Fruit fly (Drosophila melanogaster): ENCODE data around the gene CG32262.
A peak's percentile ranks its signal among the peaks of the same experiment; 100 is the strongest.

The CG32262 gene

dm6 chr3L:3826541-3826940 is 16.5 kb upstream of the CG32262 start (continued):
- TF ChIP-seq CG16779 (tag; optimal IDR thresholded peaks at IDR 0.05) (peak; percentile 18), Eip75B (GFP tag; optimal IDR thresholded peaks at IDR 0.05) (no peak), CG6854 (GFP tag; optimal IDR thresholded peaks at IDR 0.05) (no peak), dac (GFP tag; optimal IDR thresholded peaks at IDR 0.05) (no peak), fkh (GFP tag; optimal IDR thresholded peaks at IDR 0.05) (no peak), topi (GFP tag; optimal IDR thresholded peaks at IDR 0.05) (no peak), pdm3 (GFP tag; optimal IDR thresholded peaks at IDR 0.05) (no peak), dsx (GFP tag; optimal IDR thresholded peaks at IDR 0.05; ENCODE audit: poor library complexity, severe bottlenecking) (no peak), CG7368 (GFP tag; optimal IDR thresholded peaks at IDR 0.05) (peak; percentile 46), Lpt (GFP tag; optimal IDR thresholded peaks at IDR 0.05) (no peak), cyc (GFP tag; optimal IDR thresholded peaks at IDR 0.05) (no peak), CG9139 (GFP tag; optimal IDR thresholded peaks at IDR 0.05) (no peak), CG4318 (GFP tag; optimal IDR thresholded peaks at IDR 0.05) (no peak), Gug (GFP tag; IDR thresholded peaks at IDR 0.05) (peak; percentile 68), net (GFP tag; optimal IDR thresholded peaks at IDR 0.05) (no peak), Ets21C (GFP tag; optimal IDR thresholded peaks at IDR 0.05) (no peak), CG10669 (GFP tag; optimal IDR thresholded peaks at IDR 0.05) (no peak), CG6276 (GFP tag; optimal IDR thresholded peaks at IDR 0.05) (peak; percentile 58), fd85E (GFP tag; optimal IDR thresholded peaks at IDR 0.05) (no peak), vri (GFP tag; optimal IDR thresholded peaks at IDR 0.05) (no peak), CG3032 (tag; optimal IDR thresholded peaks at IDR 0.05) (peak; percentile 72), CG11762 (GFP tag; optimal IDR thresholded peaks at IDR 0.05; ENCODE audit: insufficient read depth) (peak; percentile 26), CG34406 (GFP tag; optimal IDR thresholded peaks at IDR 0.05) (no peak), Eip78C (GFP tag) (no peak), CG8632 (GFP tag; optimal IDR thresholded peaks at IDR 0.05) (peak; percentile 60), Met (GFP tag; optimal IDR thresholded peaks at IDR 0.05) (no peak), salr (GFP tag; optimal IDR thresholded peaks at IDR 0.05) (peak in 1 of 2 experiments; percentile 60), CG6163 (GFP tag; IDR thresholded peaks at IDR 0.05) (peak; percentile 76; the same call in 2 of the 3 replicates), OdsH (GFP tag; optimal IDR thresholded peaks at IDR 0.05) (no peak), CG31627 (GFP tag; optimal IDR thresholded peaks at IDR 0.05) (no peak), Hr38 (GFP tag; optimal IDR thresholded peaks at IDR 0.05) (no peak), CG32006 (GFP tag; optimal IDR thresholded peaks at IDR 0.05) (no peak), lz (GFP tag; optimal IDR thresholded peaks at IDR 0.05) (no peak)

- TF ChIP-seq CG6276 (GFP tag; optimal IDR thresholded peaks at IDR 0.05) (peak; percentile 16), Eip78C (GFP tag) (peak; percentile 54), CG16779 (tag; optimal IDR thresholded peaks at IDR 0.05) (no peak)
Observed at dm6 chr3L:3825884-3826283, 15.9 kb upstream of the CG32262 start.

dm6 chr3L:3825485-3825813 is 15.5 kb upstream of the CG32262 start:
- TF ChIP-seq CG31627 (GFP tag; optimal IDR thresholded peaks at IDR 0.05) (no peak), CG6808 (GFP tag; optimal IDR thresholded peaks at IDR 0.05) (no peak), Hr4 (GFP tag; optimal IDR thresholded peaks at IDR 0.05) (no peak)

dm6 chr3L:3824790-3825484 is 14.9 kb upstream of the CG32262 start, which contains the start of gene Rdh:
Gene Rdh (plus strand): TSS chr3L:3825449.
- TF ChIP-seq pdm3 (GFP tag; optimal IDR thresholded peaks at IDR 0.05): peak; percentile 66
- peak; percentile 51 for TF ChIP-seq acj6 (GFP tag; optimal IDR thresholded peaks at IDR 0.05)
- TF ChIP-seq CG11762 (GFP tag; optimal IDR thresholded peaks at IDR 0.05; ENCODE audit: insufficient read depth): peak; percentile 41
- TF ChIP-seq achi (GFP tag; optimal IDR thresholded peaks at IDR 0.05): peak; percentile 45
- no peak for TF ChIP-seq Hr38 (GFP tag; optimal IDR thresholded peaks at IDR 0.05)
- peak; percentile 54 for TF ChIP-seq CG3919 (GFP tag; optimal IDR thresholded peaks at IDR 0.05)
- no peak for TF ChIP-seq fd85E (GFP tag; optimal IDR thresholded peaks at IDR 0.05)
- no peak for TF ChIP-seq CG11294 (GFP tag; IDR thresholded peaks at IDR 0.05)
- peak; percentile 65 for TF ChIP-seq Hr4 (GFP tag; optimal IDR thresholded peaks at IDR 0.05)
- no peak for TF ChIP-seq Lpt (GFP tag; optimal IDR thresholded peaks at IDR 0.05)
- TF ChIP-seq CG10631 (GFP tag; optimal IDR thresholded peaks at IDR 0.05): peak; percentile 61
- peak; percentile 44 to 58 for TF ChIP-seq ss (GFP tag; optimal IDR thresholded peaks at IDR 0.05)
- TF ChIP-seq vri (GFP tag; optimal IDR thresholded peaks at IDR 0.05): peak; percentile 9
- peak; percentile 60 for TF ChIP-seq CG32006 (GFP tag; optimal IDR thresholded peaks at IDR 0.05)
- peak; percentile 32 for TF ChIP-seq cyc (GFP tag; optimal IDR thresholded peaks at IDR 0.05)
- peak; percentile 36 for TF ChIP-seq CG11902 (GFP tag; optimal IDR thresholded peaks at IDR 0.05)
- TF ChIP-seq eg (GFP tag; IDR thresholded peaks at IDR 0.05): no peak
- TF ChIP-seq lz (GFP tag; optimal IDR thresholded peaks at IDR 0.05): peak; percentile 36
- no peak for TF ChIP-seq CG6854 (GFP tag; optimal IDR thresholded peaks at IDR 0.05)
- peak; percentile 34 for TF ChIP-seq fd59A (GFP tag; optimal IDR thresholded peaks at IDR 0.05)
- TF ChIP-seq CG8119 (GFP tag; IDR thresholded peaks at IDR 0.05): peak; percentile 65
- peak; percentile 42 for TF ChIP-seq CG8632 (GFP tag; optimal IDR thresholded peaks at IDR 0.05)

All from whole organism, prepupa.